Worm (Caenorhabditis elegans): ENCODE data around the gene drr-1.

Gene drr-1

ce11 chrII:13477230-13477629 is 18.5 kb downstream of the drr-1 start:
- TF ChIP-seq lsy-2 (tag; optimal IDR thresholded peaks at IDR 0.05) (peak; percentile 32), mep-1 (tag; optimal IDR thresholded peaks at IDR 0.05) (peak; percentile 41), drap-1 (GFP tag; optimal IDR thresholded peaks at IDR 0.05) (no peak), snpc-4 (tag; optimal IDR thresholded peaks at IDR 0.05) (no peak), M03D4.4 (tag; optimal IDR thresholded peaks at IDR 0.05) (peak; percentile 8), mab-5 (tag; optimal IDR thresholded peaks at IDR 0.05) (no peak), ces-1 (GFP tag; optimal IDR thresholded peaks at IDR 0.05) (peak; percentile 30), sptf-1 (tag; optimal IDR thresholded peaks at IDR 0.05) (peak; percentile 28)

- TF ChIP-seq hlh-1 (tag; optimal IDR thresholded peaks at IDR 0.05) (peak; percentile 58), nhr-237 (tag; optimal IDR thresholded peaks at IDR 0.05) (no peak)
Observed at ce11 chrII:13472101-13472500, 23.6 kb downstream of the drr-1 start, which contains the start of gene E01G4.5. Gene E01G4.5 (plus strand): TSS chrII:13472401.

- TF ChIP-seq unc-120 (tag; optimal IDR thresholded peaks at IDR 0.05; ENCODE audit: poor library complexity, severe bottlenecking) = no peak
- no peak for TF ChIP-seq ceh-43 (GFP tag; optimal IDR thresholded peaks at IDR 0.05)
- no peak for TF ChIP-seq ham-2 (GFP tag; optimal IDR thresholded peaks at IDR 0.05)
- no peak for TF ChIP-seq bed-3 (GFP tag; optimal IDR thresholded peaks at IDR 0.05)
- no peak for TF ChIP-seq ceh-83 (GFP tag; optimal IDR thresholded peaks at IDR 0.05)
Observed at ce11 chrII:13470655-13471054, 25.0 kb downstream of the drr-1 start.

ce11 chrII:13469043-13469652 is 26.6 kb downstream of the drr-1 start, which contains the start of gene E01G4.3:
Gene E01G4.3 (minus strand): TSS chrII:13469602.
- TF ChIP-seq nhr-2 (tag; optimal IDR thresholded peaks at IDR 0.05) (no peak), ceh-83 (GFP tag; optimal IDR thresholded peaks at IDR 0.05) (no peak), nhr-12 (tag; optimal IDR thresholded peaks at IDR 0.05) (no peak), ceh-39 (tag; optimal IDR thresholded peaks at IDR 0.05) (no peak), bed-3 (GFP tag; optimal IDR thresholded peaks at IDR 0.05) (no peak), mls-2 (tag; optimal IDR thresholded peaks at IDR 0.05) (no peak), elt-1 (tag; optimal IDR thresholded peaks at IDR 0.05; ENCODE audit: borderline replicate concordance, insufficient read depth) (no peak), hlh-1 (tag; optimal IDR thresholded peaks at IDR 0.05) (peak; percentile 72), mep-1 (tag; optimal IDR thresholded peaks at IDR 0.05) (no peak), unc-120 (tag; optimal IDR thresholded peaks at IDR 0.05; ENCODE audit: poor library complexity, severe bottlenecking) (peak; percentile 52), ham-2 (GFP tag; optimal IDR thresholded peaks at IDR 0.05) (peak; percentile 23), flh-1 (GFP tag; optimal IDR thresholded peaks at IDR 0.05) (no peak), ztf-11 (tag; optimal IDR thresholded peaks at IDR 0.05) (no peak), drap-1 (GFP tag; optimal IDR thresholded peaks at IDR 0.05) (no peak), lsy-2 (tag; optimal IDR thresholded peaks at IDR 0.05) (no peak), lin-13 (tag; optimal IDR thresholded peaks at IDR 0.05) (no peak), nhr-28 (tag; optimal IDR thresholded peaks at IDR 0.05) (no peak), ces-1 (GFP tag; optimal IDR thresholded peaks at IDR 0.05) (no peak), mab-5 (tag; optimal IDR thresholded peaks at IDR 0.05) (no peak), unc-39 (tag; optimal IDR thresholded peaks at IDR 0.05) (no peak), sptf-1 (tag; optimal IDR thresholded peaks at IDR 0.05) (no peak), sem-2 (GFP tag; optimal IDR thresholded peaks at IDR 0.05) (no peak), nhr-76 (tag; optimal IDR thresholded peaks at IDR 0.05) (no peak), tbx-8 (GFP tag; optimal IDR thresholded peaks at IDR 0.05) (no peak), blmp-1 (tag; optimal IDR thresholded peaks at IDR 0.05) (no peak), pha-4 (tag; optimal IDR thresholded peaks at IDR 0.05) (no peak), cnd-1 (tag; optimal IDR thresholded peaks at IDR 0.05) (no peak), nhr-237 (tag; optimal IDR thresholded peaks at IDR 0.05) (no peak), M03D4.4 (tag; optimal IDR thresholded peaks at IDR 0.05) (no peak), elt-3 (tag; optimal IDR thresholded peaks at IDR 0.05) (peak; percentile 48), zip-8 (tag; optimal IDR thresholded peaks at IDR 0.05) (no peak), unc-62 (GFP tag; optimal IDR thresholded peaks at IDR 0.05) (peak; percentile 79), ceh-43 (GFP tag; optimal IDR thresholded peaks at IDR 0.05) (no peak), lin-32 (GFP tag; optimal IDR thresholded peaks at IDR 0.05) (no peak), snpc-4 (tag; optimal IDR thresholded peaks at IDR 0.05) (no peak)

Data from whole organism, mixed stage, embryonic.